Fruit fly (Drosophila melanogaster) whole organism, embryonic: ENCODE results near the gene CG16854.
A peak's percentile ranks its signal among the peaks of the same experiment; 100 is the strongest.

Experiments used
- CG11085 ChIP-seq: fragments of 200-800 bp; sonication (Bioruptor generic); IDR thresholded peaks from 2 replicates; pipeline ENCODE4 v1.3.6; 2022; ENCODE audit warnings: missing biosample characterization, missing genetic modification characterization
- CG11504 ChIP-seq: fragments of 200-800 bp; sonication (Bioruptor generic); optimal IDR thresholded peaks from 3 replicates; lab custom pipeline; 2019; ENCODE audit warnings: missing biosample characterization, mild to moderate bottlenecking, missing genetic modification characterization, moderate library complexity
- CG12155 ChIP-seq: fragments of 200-800 bp; sonication (Bioruptor generic); optimal IDR thresholded peaks from 3 replicates; lab custom pipeline; 2016; ENCODE audit warnings: missing biosample characterization, missing genetic modification characterization
- CG12236 ChIP-seq: fragments of 200-800 bp; sonication (Bioruptor generic); optimal IDR thresholded peaks from 2 replicates; lab custom pipeline; 2016; ENCODE audit warnings: missing biosample characterization, missing genetic modification characterization
- CG1233 ChIP-seq: fragments of 200-800 bp; sonication (Bioruptor generic); optimal IDR thresholded peaks from 4 replicates; lab custom pipeline; 2018; ENCODE audit warnings: missing biosample characterization, mild to moderate bottlenecking, missing genetic modification characterization
- CG13123 ChIP-seq: fragments of 200-800 bp; sonication (Bioruptor generic); optimal IDR thresholded peaks from 2 replicates; lab custom pipeline; 2016; ENCODE audit warnings: missing biosample characterization, missing genetic modification characterization
- CG13775 ChIP-seq: fragments of 200-800 bp; sonication (Bioruptor generic); optimal IDR thresholded peaks from 3 replicates; lab custom pipeline; 2017; ENCODE audit warnings: missing biosample characterization, mild to moderate bottlenecking, missing genetic modification characterization
- CG13894 ChIP-seq: fragments of 200-800 bp; sonication (Bioruptor generic); optimal IDR thresholded peaks from 3 replicates; lab custom pipeline; 2018; ENCODE audit warnings: missing biosample characterization, mild to moderate bottlenecking, missing genetic modification characterization, moderate library complexity
- CG15514 ChIP-seq: fragments of 200-800 bp; sonication (Bioruptor generic); optimal IDR thresholded peaks from 3 replicates; lab custom pipeline; 2017; ENCODE audit warnings: missing biosample characterization, missing genetic modification characterization, mild to moderate bottlenecking, moderate library complexity, missing genetic modification reagents
- CG15601 ChIP-seq: fragments of 200-800 bp; sonication (Bioruptor generic); optimal IDR thresholded peaks from 3 replicates; lab custom pipeline; 2019; ENCODE audit warnings: missing biosample characterization, mild to moderate bottlenecking, missing genetic modification characterization, moderate library complexity
- CG17361 ChIP-seq: fragments of 200-800 bp; sonication (Bioruptor generic); IDR thresholded peaks from 3 replicates; pipeline ENCODE4 v1.3.6; 2022; ENCODE audit warnings: missing biosample characterization, missing genetic modification characterization
- CG1832 ChIP-seq: fragments of 200-800 bp; sonication (Bioruptor generic); optimal IDR thresholded peaks from 2 replicates; lab custom pipeline; 2017; ENCODE audit warnings: missing biosample characterization, mild to moderate bottlenecking, missing genetic modification characterization, inconsistent platforms
- CG18599 ChIP-seq: fragments of 200-800 bp; sonication (Bioruptor generic); optimal IDR thresholded peaks from 3 replicates; lab custom pipeline; 2017; ENCODE audit warnings: missing biosample characterization, missing genetic modification characterization, mild to moderate bottlenecking, moderate library complexity, missing genetic modification reagents
- CG18619 ChIP-seq: fragments of 200-800 bp; sonication (Bioruptor generic); optimal IDR thresholded peaks from 3 replicates; lab custom pipeline; 2017; ENCODE audit warnings: missing biosample characterization, mild to moderate bottlenecking, missing genetic modification characterization
- CG2712 ChIP-seq: fragments of 200-800 bp; optimal IDR thresholded peaks from 3 replicates; lab custom pipeline; 2019; ENCODE audit warnings: missing biosample characterization, mild to moderate bottlenecking, missing genetic modification characterization, moderate library complexity
- CG3847 ChIP-seq: fragments of 200-800 bp; sonication (Bioruptor generic); IDR thresholded peaks from 2 replicates; pipeline ENCODE4 v1.3.6; 2022; ENCODE audit warnings: missing biosample characterization, missing genetic modification characterization
- CG43689 ChIP-seq: fragments of 200-800 bp; sonication (Bioruptor generic); IDR thresholded peaks from 2 replicates; pipeline ENCODE4 v1.3.6; 2022; ENCODE audit warnings: missing biosample characterization, missing genetic modification characterization
- CG4424 ChIP-seq: fragments of 200-800 bp; sonication (Bioruptor generic); optimal IDR thresholded peaks from 3 replicates; lab custom pipeline; 2016; ENCODE audit warnings: missing biosample characterization, missing genetic modification characterization
- CG7839 ChIP-seq: fragments of 200-800 bp; sonication (Bioruptor generic); optimal IDR thresholded peaks from 3 replicates; lab custom pipeline; 2018; ENCODE audit warnings: missing biosample characterization, mild to moderate bottlenecking, missing genetic modification characterization, moderate library complexity
- CG8765 ChIP-seq: fragments of 200-800 bp; sonication (Bioruptor generic); IDR thresholded peaks from 2 replicates; pipeline ENCODE4 v1.3.6; 2022; ENCODE audit warnings: missing biosample characterization, missing genetic modification characterization
- CG9727 ChIP-seq: fragments of 200-800 bp; sonication (Bioruptor generic); optimal IDR thresholded peaks from 3 replicates; lab custom pipeline; 2017; ENCODE audit warnings: missing biosample characterization, mild to moderate bottlenecking, missing genetic modification characterization
- CTCF ChIP-seq: fragments of 200-800 bp; sonication (Bioruptor generic); optimal IDR thresholded peaks from 2 replicates; lab custom pipeline; 2017; ENCODE audit warnings: missing biosample characterization, mild to moderate bottlenecking, missing genetic modification characterization, moderate library complexity
- D19B ChIP-seq: fragments of 200-800 bp; sonication (Bioruptor generic); optimal IDR thresholded peaks from 2 replicates; lab custom pipeline; 2017; ENCODE audit warnings: missing biosample characterization, mild to moderate bottlenecking, missing genetic modification characterization
- Doc3 ChIP-seq: fragments of 200-800 bp; sonication (Bioruptor generic); IDR thresholded peaks from 3 replicates; pipeline ENCODE4 v1.3.6; 2022; ENCODE audit warnings: missing biosample characterization, missing genetic modification characterization; ENCODE audit not compliant: partially characterized antibody
- Elba2 ChIP-seq: fragments of 200-800 bp; sonication (Bioruptor generic); optimal IDR thresholded peaks from 3 replicates; lab custom pipeline; 2016; ENCODE audit warnings: missing biosample characterization, missing genetic modification characterization
- Fer1 ChIP-seq: fragments of 200-800 bp; sonication (Bioruptor generic); optimal IDR thresholded peaks from 2 replicates; lab custom pipeline; 2017; ENCODE audit warnings: missing biosample characterization, mild to moderate bottlenecking, missing genetic modification characterization
- H2.0 ChIP-seq: fragments of 200-800 bp; sonication (Bioruptor generic); IDR thresholded peaks from 2 replicates; pipeline ENCODE4 v1.3.6; 2022; ENCODE audit warnings: missing biosample characterization, missing genetic modification characterization
- NK7.1 ChIP-seq: fragments of 200-800 bp; sonication (Bioruptor generic); optimal IDR thresholded peaks from 3 replicates; lab custom pipeline; 2016; ENCODE audit warnings: missing biosample characterization, missing genetic modification characterization
- Ptx1 ChIP-seq: fragments of 200-800 bp; sonication (Bioruptor generic); IDR thresholded peaks from 2 replicates; pipeline ENCODE4 v1.3.6; 2022; ENCODE audit warnings: missing biosample characterization, missing genetic modification characterization
- Sox102F ChIP-seq: fragments of 200-800 bp; sonication (Bioruptor generic); optimal IDR thresholded peaks from 2 replicates; lab custom pipeline; 2018; ENCODE audit warnings: missing biosample characterization, mild to moderate bottlenecking, missing genetic modification characterization, moderate library complexity
- abd-A ChIP-seq: fragments of 200-800 bp; sonication (Bioruptor generic); optimal IDR thresholded peaks from 3 replicates; lab custom pipeline; 2019; ENCODE audit warnings: missing biosample characterization, mild to moderate bottlenecking, missing genetic modification characterization, moderate library complexity
- bbx ChIP-seq: fragments of 200-800 bp; sonication (Bioruptor generic); IDR thresholded peaks from 2 replicates; pipeline ENCODE4 v1.3.6; 2022; ENCODE audit warnings: missing biosample characterization, missing genetic modification characterization; ENCODE audit not compliant: partially characterized antibody
- chif ChIP-seq, 2 experiments: fragments of 200-800 bp; sonication (Bioruptor generic); optimal IDR thresholded peaks; 3 replicates each; lab custom pipeline; 2016; ENCODE audit warnings: missing biosample characterization in 2 of 2, missing genetic modification characterization in 2 of 2
- chm ChIP-seq: fragments of 200-800 bp; sonication (Bioruptor generic); IDR thresholded peaks from 2 replicates; pipeline ENCODE4 v1.3.6; 2022; ENCODE audit warnings: missing biosample characterization, missing genetic modification characterization
- crol ChIP-seq: fragments of 200-800 bp; sonication (Bioruptor generic); IDR thresholded peaks from 2 replicates; pipeline ENCODE4 v1.3.6; 2022; ENCODE audit warnings: missing biosample characterization, missing genetic modification characterization
- fu2 ChIP-seq: fragments of 200-800 bp; sonication (Bioruptor generic); optimal IDR thresholded peaks from 2 replicates; lab custom pipeline; 2016; ENCODE audit warnings: missing biosample characterization, missing genetic modification characterization
- gem ChIP-seq: fragments of 200-800 bp; sonication (Bioruptor generic); optimal IDR thresholded peaks from 2 replicates; lab custom pipeline; 2019; ENCODE audit warnings: missing biosample characterization, mild to moderate bottlenecking, missing genetic modification characterization, moderate library complexity
- ind ChIP-seq: fragments of 200-800 bp; sonication (Bioruptor generic); optimal IDR thresholded peaks from 3 replicates; lab custom pipeline; 2016; ENCODE audit warnings: missing biosample characterization, missing genetic modification characterization
- kah ChIP-seq: fragments of 200-800 bp; sonication (Bioruptor generic); optimal IDR thresholded peaks from 2 replicates; lab custom pipeline; 2018; ENCODE audit warnings: missing biosample characterization, mild to moderate bottlenecking, missing genetic modification characterization
- nom ChIP-seq: fragments of 200-800 bp; sonication (Bioruptor generic); optimal IDR thresholded peaks from 2 replicates; lab custom pipeline; 2017; ENCODE audit warnings: missing biosample characterization, missing genetic modification characterization, mild to moderate bottlenecking, moderate library complexity, missing genetic modification reagents
- rib ChIP-seq: fragments of 200-800 bp; sonication (Bioruptor generic); IDR thresholded peaks from 2 replicates; pipeline ENCODE4 v1.3.6; 2022; ENCODE audit warnings: missing biosample characterization, missing genetic modification characterization
- sc ChIP-seq, 3 experiments: fragments of >200 bp in 2 of 3; fragments of 200-800 bp in 1 of 3; sonication (Bioruptor generic) in 1 of 3; optimal IDR thresholded peaks; 2 replicates in 2 of 3; 3 replicates in 1 of 3; lab custom pipeline; 2017; ENCODE audit warnings: mild to moderate bottlenecking in 1 of 3, missing biosample characterization in 1 of 3, missing genetic modification characterization in 1 of 3, missing genetic modification reagents in 1 of 3
- so ChIP-seq: fragments of 200-800 bp; sonication (Bioruptor generic); IDR thresholded peaks from 3 replicates; pipeline ENCODE4 v1.3.6; 2022; ENCODE audit warnings: missing biosample characterization, missing genetic modification characterization
- sob ChIP-seq: fragments of 200-800 bp; sonication (Bioruptor generic); IDR thresholded peaks from 2 replicates; pipeline ENCODE4 v1.3.6; 2022; ENCODE audit warnings: missing biosample characterization, missing genetic modification characterization
- stc ChIP-seq: fragments of 200-800 bp; sonication (Bioruptor generic); IDR thresholded peaks from 2 replicates; pipeline ENCODE4 v1.3.6; 2022; ENCODE audit warnings: missing biosample characterization, missing genetic modification characterization
- sug ChIP-seq: fragments of 200-800 bp; optimal IDR thresholded peaks from 2 replicates; lab custom pipeline; 2019; ENCODE audit warnings: missing biosample characterization, mild to moderate bottlenecking, missing genetic modification characterization, moderate library complexity
- tup ChIP-seq: fragments of 200-800 bp; sonication (Bioruptor generic); optimal IDR thresholded peaks from 2 replicates; lab custom pipeline; 2016; ENCODE audit warnings: missing biosample characterization, mild to moderate bottlenecking, missing genetic modification characterization, moderate library complexity

CG16854 gene

dm6 chr2L:11061155-11061554 lies 25.4 kb upstream of the CG16854 start (continued):
- peak; percentile 56; the same call in 1 of the 3 replicates for TF ChIP-seq so
- 0 out of 2 replicates have a peak, but pooled peaks have one; percentile 25 for TF ChIP-seq bbx (GFP tag; lab: Robert Waterston, UW)
- TF ChIP-seq fu2 (GFP tag; lab: Kevin White, UChicago): no peak
- no peak for TF ChIP-seq chm (GFP tag; lab: Robert Waterston, UW)
- TF ChIP-seq D19B (GFP tag; lab: Kevin White, UChicago): no peak

dm6 chr2L:11065106-11065878 lies 21.2 kb upstream of the CG16854 start:
- TF ChIP-seq Doc3 (no peak), NK7.1 (GFP tag; lab: Kevin White, UChicago) (no peak), CG13775 (GFP tag; lab: Kevin White, UChicago) (peak; percentile 41), crol (peak; percentile 70), abd-A (no peak), ind (GFP tag; lab: Kevin White, UChicago) (peak; percentile 25), gem (peak; percentile 67), CG15601 (tag; lab: Kevin White, UChicago) (no peak), CG1233 (GFP tag; lab: Kevin White, UChicago) (no peak), CG7839 (tag; lab: Kevin White, UChicago) (peak; percentile 68), CG15514 (GFP tag; lab: Kevin White, UChicago) (no peak), CTCF (GFP tag; lab: Kevin White, UChicago) (no peak), sc (optimal IDR thresholded peaks at IDR 0.05; lab: Kevin White, UChicago) (no peak), sc (GFP tag; optimal IDR thresholded peaks at IDR 0.05; lab: Kevin White, UChicago) (no peak), Sox102F (GFP tag; lab: Kevin White, UChicago) (peak; percentile 25), CG9727 (GFP tag; lab: Kevin White, UChicago) (peak; percentile 12), CG43689 (0 out of 2 replicates have a peak, but pooled peaks have one; percentile 45), Fer1 (GFP tag; lab: Kevin White, UChicago) (peak; percentile 61), tup (no peak), H2.0 (GFP tag; lab: Robert Waterston, UW) (0 out of 2 replicates have a peak, but pooled peaks have one; percentile 4), CG18599 (GFP tag; lab: Kevin White, UChicago) (peak; percentile 71), CG4424 (GFP tag; lab: Kevin White, UChicago) (peak; percentile 11), D19B (GFP tag; lab: Kevin White, UChicago) (peak; percentile 33), CG1832 (GFP tag; lab: Kevin White, UChicago) (no peak), sob (peak; percentile 41; the same call in 1 of the 2 replicates), CG12155 (GFP tag; lab: Kevin White, UChicago) (peak; percentile 12), CG18619 (peak; percentile 48), CG13123 (GFP tag; lab: Kevin White, UChicago) (no peak), Ptx1 (GFP tag; lab: Robert Waterston, UW) (peak; percentile 58), CG11504 (tag; lab: Kevin White, UChicago) (peak; percentile 44), CG2712 (peak; percentile 25), CG11085 (GFP tag; lab: Robert Waterston, UW) (no peak), stc (GFP tag; lab: Robert Waterston, UW) (no peak), CG12236 (GFP tag; lab: Kevin White, UChicago) (no peak), rib (GFP tag; lab: Robert Waterston, UW) (0 out of 2 replicates have a peak, but pooled peaks have one; percentile 34), CG17361 (GFP tag; lab: Robert Waterston, UW) (peak; percentile 48; the same call in 2 of the 3 replicates), kah (GFP tag; lab: Kevin White, UChicago) (peak; percentile 2), CG3847 (GFP tag; lab: Robert Waterston, UW) (peak; percentile 42), chif (GFP tag; optimal IDR thresholded peaks at IDR 0.05; lab: Kevin White, UChicago) (no peak), CG8765 (0 out of 2 replicates have a peak, but pooled peaks have one; percentile 20), Elba2 (no peak), nom (GFP tag; lab: Kevin White, UChicago) (no peak), sug (tag; lab: Kevin White, UChicago) (peak; percentile 18), CG13894 (tag; lab: Kevin White, UChicago) (peak; percentile 3)
